Worm (Caenorhabditis elegans): Measurements from ENCODE around the gene afmd-2.
"Not testable (repeated sequence)": the region's sequence is repeated elsewhere in the genome, so short reads cannot be mapped to it uniquely, and the experiment has no call there.

DNA sequence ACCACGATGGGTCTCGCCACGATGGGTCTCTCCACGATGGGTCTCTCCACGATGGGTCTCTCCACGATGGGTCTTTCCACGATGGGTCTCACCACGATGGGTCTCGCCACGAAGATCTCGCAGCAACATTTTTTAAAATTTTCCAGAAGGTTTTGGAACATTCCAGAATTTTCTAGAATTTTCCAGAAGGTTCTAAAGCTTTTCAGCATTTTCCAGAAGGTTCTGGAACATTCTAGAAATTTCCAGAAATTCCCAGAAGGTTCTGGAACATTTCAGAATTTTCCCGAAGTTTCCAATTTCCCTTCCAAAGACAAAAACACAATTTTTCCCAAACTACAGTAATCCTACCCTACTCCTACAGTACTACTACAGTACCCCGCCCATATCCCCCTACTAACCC lies 44.4 kb upstream of the afmd-2 start:
- not testable (repeated sequence) for TF ChIP-seq lin-54 (GFP tag; optimal IDR thresholded peaks at IDR 0.05); nfya-1 (tag; optimal IDR thresholded peaks at IDR 0.05; ENCODE audit: borderline replicate concordance, insufficient read depth); bed-1 (GFP tag; IDR thresholded peaks at IDR 0.05); unc-62 (GFP tag; optimal IDR thresholded peaks at IDR 0.05); B0019.2 (GFP tag; conservative IDR thresholded peaks at IDR 0.05); sdz-38 (tag; optimal IDR thresholded peaks at IDR 0.05)

All from whole organism, young adult.